Worm (Caenorhabditis elegans) whole organism, mixed stage, embryonic: ENCODE results near the gene lys-8.

Experiments
- bed-3 ChIP-seq: fragments of 200-800 bp; sonication (Bioruptor generic); optimal IDR thresholded peaks from 3 replicates; lab custom pipeline; 2018; ENCODE audit warnings: mild to moderate bottlenecking, missing genetic modification characterization, moderate library complexity, missing compliant biosample characterization
- lin-13 ChIP-seq: fragments of 150-350 bp; optimal IDR thresholded peaks from 2 replicates; lab custom pipeline; 2014; ENCODE audit warnings: missing biosample characterization, missing genetic modification characterization
- lsy-2 ChIP-seq: fragments of 150-350 bp; optimal IDR thresholded peaks from 2 replicates; lab custom pipeline; 2014; ENCODE audit warnings: missing biosample characterization, missing genetic modification characterization
- mab-5 ChIP-seq: fragments of 150-350 bp; optimal IDR thresholded peaks from 2 replicates; lab custom pipeline; 2014; ENCODE audit warnings: missing biosample characterization, missing genetic modification characterization
- mls-2 ChIP-seq: sonication (generic microtip); optimal IDR thresholded peaks from 2 replicates; lab custom pipeline; 2016; ENCODE audit warnings: mild to moderate bottlenecking, missing genetic modification characterization, moderate library complexity, missing compliant biosample characterization
- nhr-237 ChIP-seq: fragments of 150-350 bp; optimal IDR thresholded peaks from 2 replicates; lab custom pipeline; 2014; ENCODE audit warnings: missing biosample characterization, missing genetic modification characterization
- pha-4 ChIP-seq: fragments of 150-350 bp; optimal IDR thresholded peaks from 2 replicates; lab custom pipeline; 2018; ENCODE audit warnings: missing biosample characterization, missing genetic modification reagents, missing genetic modification characterization
- snpc-4 ChIP-seq: fragments of 150-350 bp; optimal IDR thresholded peaks from 2 replicates; lab custom pipeline; 2014; ENCODE audit warnings: missing biosample characterization, missing genetic modification characterization
- sptf-1 ChIP-seq: sonication (generic microtip); optimal IDR thresholded peaks from 2 replicates; lab custom pipeline; 2017; ENCODE audit warnings: mild to moderate bottlenecking, missing genetic modification characterization, moderate library complexity, missing compliant biosample characterization
- unc-39 ChIP-seq: fragments of 150-350 bp; optimal IDR thresholded peaks from 2 replicates; lab custom pipeline; 2014; ENCODE audit warnings: missing biosample characterization, missing genetic modification characterization
- ztf-11 ChIP-seq: fragments of 150-350 bp; optimal IDR thresholded peaks from 2 replicates; lab custom pipeline; 2014; ENCODE audit warnings: missing biosample characterization, missing genetic modification characterization

ce11 chrII:5603194-5603593, 17.2 kb downstream of the lys-8 start, which contains the start of gene C17G10.6:
- TF ChIP-seq snpc-4 (tag; lab: Kevin White, UChicago) (no peak), sptf-1 (tag; lab: Kevin White, UChicago) (no peak), mls-2 (no peak), unc-39 (tag; lab: Kevin White, UChicago) (no peak), ztf-11 (tag; lab: Kevin White, UChicago) (no peak), nhr-237 (tag; lab: Kevin White, UChicago) (no peak), mab-5 (no peak), bed-3 (GFP tag; lab: Kevin White, UChicago) (no peak), pha-4 (tag; lab: Kevin White, UChicago) (no peak), lin-13 (tag; lab: Kevin White, UChicago) (no peak), lsy-2 (tag; lab: Kevin White, UChicago) (no peak)
